Fruit fly (Drosophila melanogaster): Measurements from ENCODE around the gene CG42693.

The CG42693 gene

dm6 chr3R:31708240-31708639, at the start of gene CG42693:
Gene CG42693 (minus strand): TSS chr3R:31708340.
- TF ChIP-seq noc (tag; optimal IDR thresholded peaks at IDR 0.05): no peak

dm6 chr3R:31754605-31755004, 46.5 kb upstream of the CG42693 start, which contains the start of gene salt:
Gene salt (minus strand): TSS chr3R:31754705.
- TF ChIP-seq noc (tag; optimal IDR thresholded peaks at IDR 0.05): no peak

dm6 chr3R:31748093-31748996, 40.2 kb upstream of the CG42693 start:
- TF ChIP-seq noc (tag; optimal IDR thresholded peaks at IDR 0.05): peak; percentile 61

- TF ChIP-seq noc (tag; optimal IDR thresholded peaks at IDR 0.05): no peak
Observed at dm6 chr3R:31747429-31748048, 39.4 kb upstream of the CG42693 start, which contains the start of the genes nero and CG1910. Gene nero (minus strand): TSS chr3R:31747558. Gene CG1910 (plus strand): TSS chr3R:31747643.

DNA sequence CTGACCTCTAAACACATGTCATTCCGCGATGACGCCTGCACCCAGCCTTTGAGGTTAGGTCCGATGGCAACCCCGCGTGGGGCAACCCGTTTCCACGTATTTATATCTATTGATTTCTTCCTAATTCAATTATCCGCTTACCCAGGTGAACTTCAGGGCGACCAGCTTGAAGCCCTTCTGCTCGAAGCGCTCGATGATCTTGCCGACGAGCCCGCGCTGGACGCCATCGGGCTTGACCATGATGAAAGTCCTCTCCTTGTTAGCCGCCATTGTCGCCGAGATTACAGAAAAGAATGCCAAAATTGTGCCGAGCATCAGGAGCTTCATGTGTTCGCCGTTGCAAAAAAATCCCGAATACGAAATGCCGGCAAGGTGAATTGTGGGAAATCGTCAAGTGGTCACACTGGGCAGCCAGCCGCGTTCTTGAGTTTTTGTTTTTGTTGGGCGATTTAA, 37.5 kb upstream of the CG42693 start, which contains the start of gene awd:
TSS of gene awd (minus strand) at position 449 of the 453 bp plus-strand sequence.
- peak; percentile 67 for TF ChIP-seq noc (tag; optimal IDR thresholded peaks at IDR 0.05)

DNA sequence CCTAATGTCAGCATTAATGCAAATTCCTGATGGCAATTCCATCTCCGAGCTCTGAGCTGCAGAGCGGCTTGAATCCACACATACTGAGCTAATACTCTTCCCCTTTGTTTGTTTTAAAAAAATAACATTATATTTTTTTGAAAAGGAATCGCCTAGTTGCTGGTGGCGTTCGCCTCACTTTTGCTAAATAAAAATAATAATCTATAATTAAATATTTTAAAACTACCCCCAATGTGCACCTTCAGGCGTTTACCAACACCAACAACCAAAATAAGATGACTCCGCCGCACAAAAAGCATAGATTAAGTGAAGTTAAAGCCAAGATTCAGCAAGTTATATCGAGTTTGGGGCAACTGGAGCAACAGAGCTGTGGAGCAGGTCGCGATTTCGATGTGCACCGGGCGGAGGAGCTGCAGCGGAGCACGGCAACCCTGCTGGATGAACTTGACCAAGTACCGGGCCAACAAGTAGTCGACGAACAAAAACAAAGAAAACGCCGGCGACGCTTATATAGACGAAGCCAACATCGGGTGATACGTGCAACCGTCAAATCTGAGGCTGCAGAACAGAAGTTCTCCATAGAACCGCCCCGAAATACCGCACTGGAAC, 36.0 kb upstream of the CG42693 start, which contains the start of gene CG1896:
TSS of gene CG1896 (plus strand) at position 239 of the 609 bp plus-strand sequence.
- TF ChIP-seq noc (tag; optimal IDR thresholded peaks at IDR 0.05): peak; percentile 4

- TF ChIP-seq noc (tag; optimal IDR thresholded peaks at IDR 0.05): no peak
Observed at dm6 chr3R:31743279-31743678, 35.1 kb upstream of the CG42693 start, which contains the start of gene Tbca. Gene Tbca (plus strand): TSS chr3R:31743490.

DNA sequence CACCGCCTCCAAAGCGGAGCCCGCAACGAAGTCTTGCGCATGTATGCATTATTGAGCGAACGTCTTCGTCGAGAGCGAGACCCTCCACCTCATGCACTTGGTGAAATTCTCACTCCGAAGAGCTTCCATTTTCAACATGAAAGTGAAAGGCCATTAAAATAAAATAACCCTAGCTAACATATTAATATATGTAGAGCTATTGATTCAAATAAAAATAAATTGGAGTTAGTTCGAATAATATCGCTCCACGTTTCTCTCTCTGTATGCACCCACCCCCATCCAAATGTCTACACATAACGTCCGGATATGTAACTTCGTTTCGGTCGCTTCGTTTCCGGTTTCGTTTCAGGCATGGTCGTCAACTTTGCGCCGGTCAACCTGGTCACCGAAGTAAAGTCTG, 33.1 kb upstream of the CG42693 start:
- no peak for TF ChIP-seq noc (tag; optimal IDR thresholded peaks at IDR 0.05)

dm6 chr3R:31739067-31739786, 31.1 kb upstream of the CG42693 start:
- TF ChIP-seq noc (tag; optimal IDR thresholded peaks at IDR 0.05): no peak

DNA sequence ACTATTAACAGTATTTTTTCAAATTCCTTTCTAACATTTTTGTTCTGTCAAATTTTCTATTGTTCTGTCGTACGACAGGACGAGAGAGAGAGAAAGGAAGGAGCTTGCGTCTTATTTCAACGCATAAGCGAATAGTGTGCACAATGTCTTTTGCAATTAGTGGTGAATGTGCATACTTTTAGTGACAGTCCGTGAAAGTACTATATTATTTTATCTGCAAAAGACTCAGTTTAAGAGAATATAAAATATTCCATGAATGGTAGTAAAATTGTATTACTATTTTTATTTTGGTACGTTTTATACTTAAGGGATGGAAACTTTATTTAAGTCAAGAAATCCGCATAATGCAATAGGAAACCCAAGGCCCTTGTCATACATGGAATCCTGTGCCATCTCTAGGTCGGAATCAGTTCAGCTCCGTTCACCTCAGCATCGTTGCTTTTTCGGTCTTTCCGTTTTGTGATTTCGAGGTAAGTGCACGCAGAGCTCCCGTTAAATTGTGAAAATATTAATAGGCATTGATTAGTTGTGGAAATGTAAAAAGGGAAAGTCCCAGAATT, 30.0 kb upstream of the CG42693 start, which contains the start of gene eEF1alpha2:
TSS of gene eEF1alpha2 (plus strand) at position 409 of the 560 bp plus-strand sequence.
- TF ChIP-seq noc (tag; optimal IDR thresholded peaks at IDR 0.05): no peak

DNA sequence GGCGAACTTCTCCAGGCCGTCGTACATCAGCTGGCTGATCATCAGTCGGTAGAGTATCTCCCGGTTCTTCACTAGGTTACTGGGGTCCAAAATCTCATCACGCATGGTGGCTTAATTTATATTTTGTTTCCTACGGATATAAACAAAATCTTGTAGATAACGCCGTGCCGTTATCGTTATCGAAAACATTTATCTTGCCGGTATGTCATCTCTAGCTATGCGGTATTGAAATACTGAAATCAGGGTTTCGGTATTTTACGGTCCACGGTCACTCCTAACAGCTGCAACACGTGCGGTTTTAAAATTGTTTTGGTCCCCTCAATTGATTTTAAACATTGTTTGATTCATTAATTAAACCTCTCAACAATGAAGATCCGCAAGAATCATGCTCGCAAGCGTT, 28.6 kb upstream of the CG42693 start, which contains the start of the genes CstF50 and CG11563:
TSS of gene CstF50 (minus strand) at position 188 of the 400 bp plus-strand sequence.
TSS of gene CG11563 (plus strand) at position 260 of the 400 bp plus-strand sequence.
- no peak for TF ChIP-seq noc (tag; optimal IDR thresholded peaks at IDR 0.05)

- TF ChIP-seq noc (tag; optimal IDR thresholded peaks at IDR 0.05): no peak
Observed at dm6 chr3R:31727773-31728172, 19.6 kb upstream of the CG42693 start.

DNA sequence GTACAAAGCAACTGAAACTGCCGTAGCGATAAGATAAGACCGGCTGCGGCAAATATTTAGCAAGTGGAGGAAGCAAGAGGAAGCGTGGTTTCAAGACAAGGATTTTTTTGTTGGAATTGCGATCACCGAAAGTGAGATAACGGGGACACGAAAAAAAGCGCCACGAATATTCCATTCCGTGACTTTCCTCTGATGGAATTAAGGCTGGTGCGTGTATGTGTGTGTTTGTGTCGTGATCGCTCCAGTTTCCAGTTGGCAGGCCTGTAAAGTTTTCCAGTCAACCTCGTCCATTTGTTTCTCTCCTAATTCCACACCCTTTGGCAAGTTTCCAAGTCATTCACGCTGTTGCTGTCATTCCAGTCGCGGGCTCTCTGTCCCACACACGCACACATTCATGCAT, 18.1 kb upstream of the CG42693 start:
- no peak for TF ChIP-seq noc (tag; optimal IDR thresholded peaks at IDR 0.05)

- TF ChIP-seq noc (tag; optimal IDR thresholded peaks at IDR 0.05): no peak
Observed at dm6 chr3R:31725486-31726227, 17.5 kb upstream of the CG42693 start.

Data from whole organism, larva.